Worm (Caenorhabditis elegans): Measurements from ENCODE around the gene F42A9.11.
"Not testable (repeated sequence)": the region's sequence is repeated elsewhere in the genome, so short reads cannot be mapped to it uniquely, and the experiment has no call there.

- TF ChIP-seq dpl-1 (GFP tag; optimal IDR thresholded peaks at IDR 0.05); mep-1 (tag; optimal IDR thresholded peaks at IDR 0.05); snpc-4 (tag; optimal IDR thresholded peaks at IDR 0.05); madf-9 (GFP tag; conservative IDR thresholded peaks at IDR 0.05); sdz-12 (GFP tag; optimal IDR thresholded peaks at IDR 0.05); egl-27 (tag; optimal IDR thresholded peaks at IDR 0.05): not testable (repeated sequence)
Measured at ce11 chrIV:8667155-8667554, 39.7 kb downstream of the F42A9.11 start.
